Fruit fly (Drosophila melanogaster) whole organism, embryonic: ENCODE measurements around the gene side-IV.

Experiments used
- Bteb2 ChIP-seq: fragments of 200-800 bp; sonication (Bioruptor generic); optimal IDR thresholded peaks from 2 replicates; lab custom pipeline; 2016; ENCODE audit warnings: missing biosample characterization, missing genetic modification characterization
- CG12155 ChIP-seq: fragments of 200-800 bp; sonication (Bioruptor generic); optimal IDR thresholded peaks from 3 replicates; lab custom pipeline; 2016; ENCODE audit warnings: missing biosample characterization, missing genetic modification characterization
- CG12236 ChIP-seq: fragments of 200-800 bp; sonication (Bioruptor generic); optimal IDR thresholded peaks from 2 replicates; lab custom pipeline; 2016; ENCODE audit warnings: missing biosample characterization, missing genetic modification characterization
- CG13287 ChIP-seq: fragments of 200-800 bp; sonication (Bioruptor generic); IDR thresholded peaks from 2 replicates; pipeline ENCODE4 v1.3.6; 2022; ENCODE audit warnings: missing biosample characterization, missing genetic modification characterization; ENCODE audit not compliant: partially characterized antibody
- CG14667 ChIP-seq: fragments of 200-800 bp; sonication (Bioruptor generic); IDR thresholded peaks from 2 replicates; pipeline ENCODE4 v1.3.6; 2022; ENCODE audit warnings: missing biosample characterization, missing genetic modification characterization
- CG1602 ChIP-seq: fragments of 200-800 bp; sonication (Bioruptor generic); optimal IDR thresholded peaks from 3 replicates; lab custom pipeline; 2016; ENCODE audit warnings: missing biosample characterization, missing genetic modification characterization
- CG16779 ChIP-seq: fragments of 200-800 bp; sonication (Bioruptor generic); IDR thresholded peaks from 2 replicates; pipeline ENCODE4 v1.3.6; 2022; ENCODE audit warnings: missing biosample characterization, missing genetic modification characterization
- CG17186 ChIP-seq: fragments of 200-800 bp; sonication (Bioruptor generic); optimal IDR thresholded peaks from 3 replicates; lab custom pipeline; 2017; ENCODE audit warnings: missing biosample characterization, missing genetic modification reagents, missing genetic modification characterization
- CG17328 ChIP-seq: fragments of 200-800 bp; sonication (Bioruptor generic); IDR thresholded peaks from 2 replicates; pipeline ENCODE4 v1.3.6; 2022; ENCODE audit warnings: missing biosample characterization, missing genetic modification characterization
- CG31224 ChIP-seq: fragments of 200-800 bp; sonication (Bioruptor generic); IDR thresholded peaks from 2 replicates; pipeline ENCODE4 v1.3.6; 2022; ENCODE audit warnings: missing biosample characterization, missing genetic modification characterization
- CG3163 ChIP-seq: fragments of 200-800 bp; sonication (Bioruptor generic); optimal IDR thresholded peaks from 3 replicates; lab custom pipeline; 2016; ENCODE audit warnings: missing biosample characterization, missing genetic modification characterization
- CG4360 ChIP-seq: fragments of 200-800 bp; sonication (Bioruptor generic); IDR thresholded peaks from 2 replicates; pipeline ENCODE4 v1.3.6; 2022; ENCODE audit warnings: missing biosample characterization, missing genetic modification characterization
- CG4424 ChIP-seq: fragments of 200-800 bp; sonication (Bioruptor generic); optimal IDR thresholded peaks from 3 replicates; lab custom pipeline; 2016; ENCODE audit warnings: missing biosample characterization, missing genetic modification characterization
- CG4730 ChIP-seq: fragments of 200-800 bp; sonication (Bioruptor generic); IDR thresholded peaks from 2 replicates; pipeline ENCODE4 v1.3.6; 2022; ENCODE audit warnings: missing biosample characterization, missing genetic modification characterization
- CG4820 ChIP-seq: fragments of 200-800 bp; sonication (Bioruptor generic); optimal IDR thresholded peaks from 3 replicates; lab custom pipeline; 2016; ENCODE audit warnings: missing biosample characterization, missing genetic modification characterization
- CG6175 ChIP-seq: fragments of 200-800 bp; sonication (Bioruptor generic); IDR thresholded peaks from 3 replicates; pipeline ENCODE4 v1.3.6; 2022; ENCODE audit warnings: missing biosample characterization, missing genetic modification characterization
- CG6765 ChIP-seq: fragments of 200-800 bp; sonication (Bioruptor generic); optimal IDR thresholded peaks from 3 replicates; lab custom pipeline; 2017; ENCODE audit warnings: missing biosample characterization, mild to moderate bottlenecking, missing genetic modification characterization
- CG6791 ChIP-seq: fragments of 200-800 bp; sonication (Bioruptor generic); IDR thresholded peaks from 3 replicates; pipeline ENCODE4 v1.3.6; 2022; ENCODE audit warnings: missing biosample characterization, missing genetic modification characterization; ENCODE audit not compliant: partially characterized antibody
- CG7271 ChIP-seq: fragments of 200-800 bp; sonication (Bioruptor generic); optimal IDR thresholded peaks from 2 replicates; lab custom pipeline; 2018; ENCODE audit warnings: missing biosample characterization, mild to moderate bottlenecking, missing genetic modification characterization, moderate library complexity
- CG7372 ChIP-seq: fragments of 200-800 bp; sonication (Bioruptor generic); IDR thresholded peaks from 2 replicates; pipeline ENCODE4 v1.3.6; 2022; ENCODE audit warnings: missing biosample characterization, missing genetic modification characterization
- CG7928 ChIP-seq: fragments of 200-800 bp; sonication (Bioruptor generic); optimal IDR thresholded peaks from 2 replicates; lab custom pipeline; 2017; ENCODE audit warnings: missing biosample characterization, mild to moderate bottlenecking, missing genetic modification characterization
- CG9437 ChIP-seq: fragments of 200-800 bp; sonication (Bioruptor generic); optimal IDR thresholded peaks from 2 replicates; lab custom pipeline; 2018; ENCODE audit warnings: missing biosample characterization, mild to moderate bottlenecking, missing genetic modification characterization
- CG9817 ChIP-seq: fragments of 200-800 bp; sonication (Bioruptor generic); optimal IDR thresholded peaks from 2 replicates; lab custom pipeline; 2018; ENCODE audit warnings: missing biosample characterization, mild to moderate bottlenecking, missing genetic modification characterization, moderate library complexity
- CG9876 ChIP-seq: fragments of 200-800 bp; sonication (Bioruptor generic); optimal IDR thresholded peaks from 2 replicates; lab custom pipeline; 2016; ENCODE audit warnings: missing biosample characterization, missing genetic modification characterization
- D ChIP-seq, 2 experiments: fragments of 200-800 bp in 1 of 2; fragments of >200 bp in 1 of 2; sonication (Bioruptor generic) in 1 of 2; optimal IDR thresholded peaks; 2 replicates in 1 of 2; 3 replicates in 1 of 2; lab custom pipeline; 2017; ENCODE audit warnings: mild to moderate bottlenecking in 1 of 2, missing biosample characterization in 1 of 2, missing genetic modification characterization in 1 of 2, missing genetic modification reagents in 1 of 2
- Ets65A ChIP-seq: fragments of 200-800 bp; sonication (Bioruptor generic); peaks from one replicate; lab custom pipeline; 2016; ENCODE audit warnings: missing biosample characterization, missing genetic modification characterization
- Fer2 ChIP-seq: fragments of 200-800 bp; sonication (Bioruptor generic); optimal IDR thresholded peaks from 2 replicates; lab custom pipeline; 2018; ENCODE audit warnings: missing biosample characterization, mild to moderate bottlenecking, missing genetic modification characterization, moderate library complexity
- Gsc ChIP-seq: fragments of 200-800 bp; sonication (Bioruptor generic); IDR thresholded peaks from 2 replicates; pipeline ENCODE4 v1.3.6; 2022; ENCODE audit warnings: missing biosample characterization, missing genetic modification characterization
- HLH3B ChIP-seq: fragments of 200-800 bp; sonication (Bioruptor generic); IDR thresholded peaks from 2 replicates; pipeline ENCODE4 v1.3.6; 2022; ENCODE audit warnings: missing biosample characterization, missing genetic modification characterization
- HmgD ChIP-seq: fragments of 200-800 bp; sonication (Bioruptor generic); optimal IDR thresholded peaks from 3 replicates; lab custom pipeline; 2016; ENCODE audit warnings: missing biosample characterization, missing genetic modification characterization
- Max ChIP-seq: fragments of 200-800 bp; sonication (Bioruptor generic); optimal IDR thresholded peaks from 2 replicates; lab custom pipeline; 2016; ENCODE audit warnings: missing biosample characterization, mild to moderate bottlenecking, missing genetic modification characterization
- Mes4 ChIP-seq: fragments of 200-800 bp; sonication (Bioruptor generic); optimal IDR thresholded peaks from 2 replicates; lab custom pipeline; 2016; ENCODE audit warnings: missing biosample characterization, missing genetic modification characterization
- Rfx ChIP-seq: fragments of 200-800 bp; sonication (Bioruptor generic); IDR thresholded peaks from 2 replicates; pipeline ENCODE4 v1.3.6; 2022; ENCODE audit warnings: missing biosample characterization, missing genetic modification characterization
- Spps ChIP-seq: fragments of 200-800 bp; sonication (Bioruptor generic); optimal IDR thresholded peaks from 2 replicates; lab custom pipeline; 2018; ENCODE audit warnings: missing biosample characterization, mild to moderate bottlenecking, missing genetic modification characterization
- abd-A ChIP-seq: fragments of 200-800 bp; sonication (Bioruptor generic); optimal IDR thresholded peaks from 3 replicates; lab custom pipeline; 2019; ENCODE audit warnings: missing biosample characterization, mild to moderate bottlenecking, missing genetic modification characterization, moderate library complexity
- bbx ChIP-seq: fragments of 200-800 bp; sonication (Bioruptor generic); IDR thresholded peaks from 2 replicates; pipeline ENCODE4 v1.3.6; 2022; ENCODE audit warnings: missing biosample characterization, missing genetic modification characterization; ENCODE audit not compliant: partially characterized antibody
- bcd ChIP-seq: fragments of 200-800 bp; sonication (Bioruptor generic); optimal IDR thresholded peaks from 2 replicates; lab custom pipeline; 2017; ENCODE audit warnings: missing biosample characterization, mild to moderate bottlenecking, missing genetic modification characterization
- ci ChIP-seq: fragments of 200-800 bp; sonication (Bioruptor generic); IDR thresholded peaks from 3 replicates; pipeline ENCODE4 v1.3.6; 2022; ENCODE audit warnings: missing biosample characterization, missing genetic modification characterization
- dpn ChIP-seq, 2 experiments: fragments of 200-800 bp; sonication (Bioruptor generic); optimal IDR thresholded peaks; 3 replicates each; lab custom pipeline; 2016; ENCODE audit warnings: missing biosample characterization in 2 of 2, missing genetic modification characterization in 2 of 2
- dysf ChIP-seq: fragments of 200-800 bp; sonication (Bioruptor generic); IDR thresholded peaks from 3 replicates; pipeline ENCODE4 v1.3.6; 2022; ENCODE audit warnings: missing biosample characterization, missing genetic modification characterization
- eve ChIP-seq, 2 experiments: fragments of >200 bp; optimal IDR thresholded peaks; 2 replicates each; lab custom pipeline; 2017; ENCODE audit warnings: missing biosample characterization in 2 of 2, missing genetic modification characterization in 2 of 2
- gcm ChIP-seq: fragments of 200-800 bp; sonication (Bioruptor generic); optimal IDR thresholded peaks from 2 replicates; lab custom pipeline; 2019; ENCODE audit warnings: missing biosample characterization, mild to moderate bottlenecking, missing genetic modification characterization, moderate library complexity
- gsb ChIP-seq: fragments of 200-800 bp; sonication (Bioruptor generic); IDR thresholded peaks from 2 replicates; pipeline ENCODE4 v1.3.6; 2022; ENCODE audit warnings: missing biosample characterization, missing genetic modification characterization
- hth ChIP-seq: fragments of >200 bp; optimal IDR thresholded peaks from 2 replicates; lab custom pipeline; 2017; ENCODE audit warnings: inconsistent platforms
- slou ChIP-seq: fragments of 200-800 bp; sonication (Bioruptor generic); optimal IDR thresholded peaks from 3 replicates; lab custom pipeline; 2016; ENCODE audit warnings: missing biosample characterization, missing genetic modification characterization
- stwl ChIP-seq: fragments of 200-800 bp; sonication (Bioruptor generic); optimal IDR thresholded peaks from 3 replicates; lab custom pipeline; 2018; ENCODE audit warnings: missing biosample characterization, mild to moderate bottlenecking, missing genetic modification characterization, moderate library complexity
- unpg ChIP-seq: fragments of 200-800 bp; sonication (Bioruptor generic); optimal IDR thresholded peaks from 3 replicates; lab custom pipeline; 2018; ENCODE audit warnings: missing biosample characterization, mild to moderate bottlenecking, missing genetic modification characterization, moderate library complexity
- usp ChIP-seq: fragments of >200 bp; optimal IDR thresholded peaks from 2 replicates; lab custom pipeline; 2017; ENCODE audit warnings: missing biosample characterization, missing genetic modification characterization
- zen ChIP-seq: fragments of 200-800 bp; sonication (Bioruptor generic); optimal IDR thresholded peaks from 3 replicates; lab custom pipeline; 2018; ENCODE audit warnings: missing biosample characterization, mild to moderate bottlenecking, missing genetic modification characterization, moderate library complexity

side-IV gene

DNA sequence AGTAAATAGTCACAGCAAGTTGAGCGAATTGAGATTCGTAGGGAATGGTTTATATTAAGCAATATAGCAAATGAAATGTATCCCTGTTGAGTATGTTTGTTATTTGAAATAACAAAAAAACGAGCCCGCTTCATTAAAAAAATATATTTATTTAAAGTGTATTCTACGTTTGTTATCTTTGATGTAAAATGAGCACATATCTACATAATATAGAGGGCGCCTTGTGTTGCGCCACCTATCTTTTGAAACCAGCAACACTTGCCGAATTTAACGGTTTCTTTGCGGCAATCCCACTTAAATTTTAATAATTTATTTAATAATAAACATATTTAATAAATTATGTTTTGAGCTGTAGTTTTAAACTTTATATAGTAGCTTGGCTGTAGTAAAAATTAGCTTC, 20.9 kb downstream of the side-IV start (continued):
- TF ChIP-seq unpg (GFP tag; lab: Kevin White, UChicago) = peak; percentile 14
- no peak for TF ChIP-seq CG7271 (tag; lab: Kevin White, UChicago)
- TF ChIP-seq Fer2 = no peak
- no peak for TF ChIP-seq bcd (GFP tag; lab: Kevin White, UChicago)
- no peak for TF ChIP-seq D (optimal IDR thresholded peaks at IDR 0.05; lab: Kevin White, UChicago)
- TF ChIP-seq D (GFP tag; optimal IDR thresholded peaks at IDR 0.05; lab: Kevin White, UChicago) = no peak
- TF ChIP-seq CG17328 (GFP tag; lab: Robert Waterston, UW) = 0 out of 2 replicates have a peak, but pooled peaks have one; percentile 7
- no peak for TF ChIP-seq hth (lab: Kevin White, UChicago)
- TF ChIP-seq CG4424 (GFP tag; lab: Kevin White, UChicago) = no peak
- TF ChIP-seq Bteb2 (GFP tag; lab: Kevin White, UChicago) = no peak
- no peak for TF ChIP-seq eve (GFP tag; optimal IDR thresholded peaks at IDR 0.05; lab: Kevin White, UChicago)
- TF ChIP-seq CG7928 = no peak
- no peak for TF ChIP-seq usp (GFP tag; lab: Kevin White, UChicago)
- TF ChIP-seq CG17186 (GFP tag; lab: Kevin White, UChicago) = no peak
- TF ChIP-seq, all 482 proteins: peak for 52

DNA sequence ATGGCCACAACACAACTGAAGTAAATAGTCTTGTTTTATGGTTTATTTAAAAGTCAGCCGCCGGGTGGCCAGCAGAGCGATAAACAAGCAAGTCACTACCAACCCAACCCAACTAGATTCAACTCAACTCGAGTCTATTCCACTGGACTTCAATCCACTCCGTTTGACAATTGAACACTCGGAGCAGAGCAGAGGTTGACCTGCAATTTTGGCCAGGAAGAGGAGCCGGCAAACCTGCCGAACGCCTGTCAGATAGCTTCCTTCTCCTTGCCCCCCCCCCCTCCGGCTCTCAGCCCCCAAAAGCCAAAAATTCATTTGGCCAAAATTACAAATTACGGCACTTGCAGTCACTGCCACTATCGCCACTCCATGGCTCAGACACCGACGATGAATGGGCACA, 31.9 kb downstream of the side-IV start:
- TF ChIP-seq dysf = no peak
- no peak for TF ChIP-seq gcm (GFP tag; lab: Kevin White, UChicago)
- peak; percentile 90 for TF ChIP-seq Ets65A (GFP tag; lab: Kevin White, UChicago)
- TF ChIP-seq CG6765 = no peak
- TF ChIP-seq CG4730 = no peak

DNA sequence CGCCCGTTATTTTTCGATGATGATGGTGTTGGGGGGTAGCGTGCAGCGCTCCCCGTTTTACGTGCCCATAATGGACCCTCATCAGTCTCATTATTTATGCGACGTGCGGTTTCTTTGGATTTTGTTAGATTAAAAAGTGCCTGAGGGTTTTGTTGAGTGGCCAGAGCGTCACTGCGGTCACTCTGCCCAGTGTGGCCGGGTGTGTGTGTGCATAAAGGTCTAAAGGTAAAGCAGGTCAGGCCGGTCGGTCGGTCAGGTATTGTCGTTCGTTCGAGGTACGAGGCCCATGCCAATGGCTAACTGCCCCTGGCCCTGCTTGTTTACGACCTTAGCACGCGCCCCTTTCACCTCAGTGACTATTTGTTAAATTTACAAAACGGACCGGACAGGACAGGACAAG, 59.4 kb downstream of the side-IV start:
- no peak for TF ChIP-seq Gsc (GFP tag; lab: Robert Waterston, UW)
- TF ChIP-seq stwl = peak; percentile 58
- no peak for TF ChIP-seq Mes4 (GFP tag; lab: Kevin White, UChicago)
- TF ChIP-seq CG6175 (GFP tag; lab: Robert Waterston, UW) = no peak
- no peak for TF ChIP-seq CG9437 (GFP tag; lab: Kevin White, UChicago)
- no peak for TF ChIP-seq HmgD (GFP tag; lab: Kevin White, UChicago)
- TF ChIP-seq CG31224 (GFP tag; lab: Robert Waterston, UW) = no peak
- TF ChIP-seq Rfx (GFP tag; lab: Robert Waterston, UW) = no peak
- no peak for TF ChIP-seq gsb
- TF ChIP-seq bbx (GFP tag; lab: Robert Waterston, UW) = no peak
- no peak for TF ChIP-seq CG12155 (GFP tag; lab: Kevin White, UChicago)
- TF ChIP-seq CG9876 = no peak
- no peak for TF ChIP-seq eve (GFP tag; optimal IDR thresholded peaks at IDR 0.05; lab: Kevin White, UChicago)
- TF ChIP-seq ci (GFP tag; lab: Robert Waterston, UW) = no peak
- TF ChIP-seq dpn (GFP tag; optimal IDR thresholded peaks at IDR 0.05; lab: Kevin White, UChicago) = no peak
- no peak for TF ChIP-seq CG13287
- no peak for TF ChIP-seq CG1602
- no peak for TF ChIP-seq CG4424 (GFP tag; lab: Kevin White, UChicago)
- TF ChIP-seq CG4820 = no peak
- no peak for TF ChIP-seq Max (GFP tag; lab: Kevin White, UChicago)
- no peak for TF ChIP-seq CG9817 (tag; lab: Kevin White, UChicago)
- TF ChIP-seq CG4360 = no peak
- TF ChIP-seq slou = no peak
- no peak for TF ChIP-seq CG16779 (GFP tag; lab: Robert Waterston, UW)
- no peak for TF ChIP-seq CG3163 (GFP tag; lab: Kevin White, UChicago)
- TF ChIP-seq Spps (tag; lab: Kevin White, UChicago) = no peak
- no peak for TF ChIP-seq CG14667
- peak; percentile 1 for TF ChIP-seq Ets65A (GFP tag; lab: Kevin White, UChicago)
- TF ChIP-seq zen (tag; lab: Kevin White, UChicago) = no peak
- TF ChIP-seq CG6791 (GFP tag; lab: Robert Waterston, UW) = 0 out of 3 replicates have a peak, but pooled peaks have one; percentile 53
- peak; percentile 16 for TF ChIP-seq abd-A (tag; lab: Kevin White, UChicago)
- TF ChIP-seq CG7372 (GFP tag; lab: Robert Waterston, UW) = no peak
- no peak for TF ChIP-seq HLH3B (GFP tag; lab: Robert Waterston, UW)
- TF ChIP-seq CG12236 (GFP tag; lab: Kevin White, UChicago) = no peak
